Fruit fly (Drosophila melanogaster) whole organism, embryonic: ENCODE results near the gene CG13949.

Source experiments
- Antp ChIP-seq: fragments of 200-800 bp; sonication (Bioruptor generic); optimal IDR thresholded peaks from 3 replicates; lab custom pipeline; 2016; ENCODE audit warnings: missing biosample characterization, missing genetic modification characterization
- CG1024 ChIP-seq: fragments of 200-800 bp; sonication (Bioruptor generic); IDR thresholded peaks from 2 replicates; pipeline ENCODE4 v1.3.6; 2022; ENCODE audit warnings: missing biosample characterization, missing genetic modification characterization
- CG11085 ChIP-seq: fragments of 200-800 bp; sonication (Bioruptor generic); IDR thresholded peaks from 2 replicates; pipeline ENCODE4 v1.3.6; 2022; ENCODE audit warnings: missing biosample characterization, missing genetic modification characterization
- CG11093 ChIP-seq: fragments of 200-800 bp; sonication (Bioruptor generic); IDR thresholded peaks from 3 replicates; pipeline ENCODE4 v1.3.6; 2022; ENCODE audit warnings: missing biosample characterization, missing genetic modification characterization
- CG11504 ChIP-seq: fragments of 200-800 bp; sonication (Bioruptor generic); optimal IDR thresholded peaks from 3 replicates; lab custom pipeline; 2019; ENCODE audit warnings: missing biosample characterization, mild to moderate bottlenecking, missing genetic modification characterization, moderate library complexity
- CG13424 ChIP-seq: fragments of 200-800 bp; sonication (Bioruptor generic); optimal IDR thresholded peaks from 2 replicates; lab custom pipeline; 2019; ENCODE audit warnings: missing biosample characterization, mild to moderate bottlenecking, missing genetic modification characterization, moderate library complexity
- CG14014 ChIP-seq: fragments of 200-800 bp; sonication (Bioruptor generic); IDR thresholded peaks from 2 replicates; pipeline ENCODE4 v1.3.6; 2022; ENCODE audit warnings: missing biosample characterization, missing genetic modification characterization
- CG16779 ChIP-seq: fragments of 200-800 bp; sonication (Bioruptor generic); IDR thresholded peaks from 2 replicates; pipeline ENCODE4 v1.3.6; 2022; ENCODE audit warnings: missing biosample characterization, missing genetic modification characterization
- CG17328 ChIP-seq: fragments of 200-800 bp; sonication (Bioruptor generic); IDR thresholded peaks from 2 replicates; pipeline ENCODE4 v1.3.6; 2022; ENCODE audit warnings: missing biosample characterization, missing genetic modification characterization
- CG18262 ChIP-seq: fragments of 200-800 bp; optimal IDR thresholded peaks from 3 replicates; lab custom pipeline; 2019; ENCODE audit warnings: missing biosample characterization, mild to moderate bottlenecking, missing genetic modification characterization, moderate library complexity
- CG2889 ChIP-seq: fragments of 200-800 bp; sonication (Bioruptor generic); IDR thresholded peaks from 3 replicates; pipeline ENCODE4 v1.3.6; 2022; ENCODE audit warnings: missing biosample characterization, missing genetic modification characterization
- CG31388 ChIP-seq: fragments of 200-800 bp; sonication (Bioruptor generic); optimal IDR thresholded peaks from 2 replicates; lab custom pipeline; 2016; ENCODE audit warnings: missing biosample characterization, missing genetic modification characterization
- CG32767 ChIP-seq: fragments of 200-800 bp; sonication (Bioruptor generic); IDR thresholded peaks from 2 replicates; pipeline ENCODE4 v1.3.6; 2022; ENCODE audit warnings: missing biosample characterization, missing genetic modification characterization
- CG3281 ChIP-seq: fragments of 200-800 bp; sonication (Bioruptor generic); optimal IDR thresholded peaks from 3 replicates; lab custom pipeline; 2017; ENCODE audit warnings: missing biosample characterization, mild to moderate bottlenecking, missing genetic modification characterization
- CG4328 ChIP-seq: fragments of 200-800 bp; sonication (Bioruptor generic); optimal IDR thresholded peaks from 3 replicates; lab custom pipeline; 2017; ENCODE audit warnings: missing biosample characterization, missing genetic modification reagents, missing genetic modification characterization
- CG6175 ChIP-seq: fragments of 200-800 bp; sonication (Bioruptor generic); IDR thresholded peaks from 3 replicates; pipeline ENCODE4 v1.3.6; 2022; ENCODE audit warnings: missing biosample characterization, missing genetic modification characterization
- CG6813 ChIP-seq: fragments of 200-800 bp; sonication (Bioruptor generic); optimal IDR thresholded peaks from 2 replicates; lab custom pipeline; 2017; ENCODE audit warnings: missing biosample characterization, missing genetic modification characterization, mild to moderate bottlenecking, moderate library complexity, missing genetic modification reagents
- CG7786 ChIP-seq: fragments of 200-800 bp; sonication (Bioruptor generic); optimal IDR thresholded peaks from 2 replicates; lab custom pipeline; 2016; ENCODE audit warnings: missing biosample characterization, missing genetic modification characterization
- CG9932 ChIP-seq: fragments of 200-800 bp; sonication (Bioruptor generic); IDR thresholded peaks from 2 replicates; pipeline ENCODE4 v1.3.6; 2022; ENCODE audit warnings: missing biosample characterization, missing genetic modification characterization
- Dbx ChIP-seq: fragments of 200-800 bp; sonication (Bioruptor generic); IDR thresholded peaks from 3 replicates; pipeline ENCODE4 v1.3.6; 2022; ENCODE audit warnings: missing biosample characterization, missing genetic modification characterization
- Dip3 ChIP-seq: fragments of 200-800 bp; sonication (Bioruptor generic); optimal IDR thresholded peaks from 3 replicates; lab custom pipeline; 2016; ENCODE audit warnings: missing biosample characterization, missing genetic modification characterization
- Drgx ChIP-seq: fragments of 200-800 bp; sonication (Bioruptor generic); IDR thresholded peaks from 2 replicates; pipeline ENCODE4 v1.3.6; 2022; ENCODE audit warnings: missing biosample characterization, missing genetic modification characterization
- Elba2 ChIP-seq: fragments of 200-800 bp; sonication (Bioruptor generic); optimal IDR thresholded peaks from 3 replicates; lab custom pipeline; 2016; ENCODE audit warnings: missing biosample characterization, missing genetic modification characterization
- Fer2 ChIP-seq: fragments of 200-800 bp; sonication (Bioruptor generic); optimal IDR thresholded peaks from 2 replicates; lab custom pipeline; 2018; ENCODE audit warnings: missing biosample characterization, mild to moderate bottlenecking, missing genetic modification characterization, moderate library complexity
- Fer3 ChIP-seq: fragments of 200-800 bp; sonication (Bioruptor generic); optimal IDR thresholded peaks from 2 replicates; lab custom pipeline; 2018; ENCODE audit warnings: missing biosample characterization, mild to moderate bottlenecking, missing genetic modification characterization, moderate library complexity
- HLHmδ ChIP-seq: fragments of 200-800 bp; sonication (Bioruptor generic); optimal IDR thresholded peaks from 2 replicates; lab custom pipeline; 2018; ENCODE audit warnings: missing biosample characterization, mild to moderate bottlenecking, missing genetic modification characterization, moderate library complexity
- HmgZ ChIP-seq: fragments of 200-800 bp; sonication (Bioruptor generic); optimal IDR thresholded peaks from 2 replicates; lab custom pipeline; 2018; ENCODE audit warnings: missing biosample characterization, mild to moderate bottlenecking, missing genetic modification characterization
- Optix ChIP-seq: fragments of 200-800 bp; sonication (Bioruptor generic); IDR thresholded peaks from 3 replicates; pipeline ENCODE4 v1.3.6; 2022; ENCODE audit warnings: missing biosample characterization, missing genetic modification characterization
- Rx ChIP-seq: fragments of 200-800 bp; sonication (Bioruptor generic); IDR thresholded peaks from 2 replicates; pipeline ENCODE4 v1.3.6; 2022; ENCODE audit warnings: missing biosample characterization, missing genetic modification characterization
- Sin3A ChIP-seq: fragments of >200 bp; optimal IDR thresholded peaks from 2 replicates; lab custom pipeline; 2018
- Trl ChIP-seq, 3 experiments: fragments of >200 bp in 2 of 3; fragments of 200-800 bp in 1 of 3; sonication (Bioruptor generic) in 1 of 3; optimal IDR thresholded peaks; 2 replicates in 1 of 3; 3 replicates in 2 of 3; lab custom pipeline; 2016 to 2017; ENCODE audit warnings: missing biosample characterization in 1 of 3, missing genetic modification characterization in 1 of 3
- ac ChIP-seq: fragments of 200-800 bp; sonication (Bioruptor generic); optimal IDR thresholded peaks from 3 replicates; lab custom pipeline; 2017; ENCODE audit warnings: missing biosample characterization, mild to moderate bottlenecking, missing genetic modification characterization
- al ChIP-seq: fragments of 200-800 bp; sonication (Bioruptor generic); IDR thresholded peaks from 2 replicates; pipeline ENCODE4 v1.3.6; 2022; ENCODE audit warnings: missing biosample characterization, missing genetic modification characterization
- chn ChIP-seq: fragments of 200-800 bp; sonication (Bioruptor generic); optimal IDR thresholded peaks from 2 replicates; lab custom pipeline; 2016; ENCODE audit warnings: missing biosample characterization, missing genetic modification characterization
- crc ChIP-seq: fragments of 200-800 bp; sonication (Bioruptor generic); optimal IDR thresholded peaks from 2 replicates; lab custom pipeline; 2016; ENCODE audit warnings: missing biosample characterization, missing genetic modification characterization
- crol ChIP-seq: fragments of 200-800 bp; sonication (Bioruptor generic); IDR thresholded peaks from 2 replicates; pipeline ENCODE4 v1.3.6; 2022; ENCODE audit warnings: missing biosample characterization, missing genetic modification characterization
- eve ChIP-seq, 2 experiments: fragments of >200 bp; optimal IDR thresholded peaks; 2 replicates each; lab custom pipeline; 2017; ENCODE audit warnings: missing biosample characterization in 2 of 2, missing genetic modification characterization in 2 of 2
- gcm2 ChIP-seq: fragments of 200-800 bp; sonication (Bioruptor generic); optimal IDR thresholded peaks from 2 replicates; lab custom pipeline; 2016; ENCODE audit warnings: missing biosample characterization, missing genetic modification characterization
- gem ChIP-seq: fragments of 200-800 bp; sonication (Bioruptor generic); optimal IDR thresholded peaks from 2 replicates; lab custom pipeline; 2019; ENCODE audit warnings: missing biosample characterization, mild to moderate bottlenecking, missing genetic modification characterization, moderate library complexity
- grau ChIP-seq: fragments of 200-800 bp; optimal IDR thresholded peaks from 3 replicates; lab custom pipeline; 2019; ENCODE audit warnings: missing biosample characterization, mild to moderate bottlenecking, missing genetic modification characterization, moderate library complexity
- gsb ChIP-seq: fragments of 200-800 bp; sonication (Bioruptor generic); IDR thresholded peaks from 2 replicates; pipeline ENCODE4 v1.3.6; 2022; ENCODE audit warnings: missing biosample characterization, missing genetic modification characterization
- kah ChIP-seq: fragments of 200-800 bp; sonication (Bioruptor generic); optimal IDR thresholded peaks from 2 replicates; lab custom pipeline; 2018; ENCODE audit warnings: missing biosample characterization, mild to moderate bottlenecking, missing genetic modification characterization
- knrl ChIP-seq: fragments of 200-800 bp; sonication (Bioruptor generic); IDR thresholded peaks from 3 replicates; pipeline ENCODE4 v1.3.6; 2022; ENCODE audit warnings: missing biosample characterization, missing genetic modification characterization; ENCODE audit not compliant: partially characterized antibody
- mld ChIP-seq: fragments of 200-800 bp; sonication (Bioruptor generic); IDR thresholded peaks from 3 replicates; pipeline ENCODE4 v1.3.6; 2022; ENCODE audit warnings: missing biosample characterization, missing genetic modification characterization; ENCODE audit not compliant: partially characterized antibody
- nom ChIP-seq: fragments of 200-800 bp; sonication (Bioruptor generic); optimal IDR thresholded peaks from 2 replicates; lab custom pipeline; 2017; ENCODE audit warnings: missing biosample characterization, missing genetic modification characterization, mild to moderate bottlenecking, moderate library complexity, missing genetic modification reagents
- p53 ChIP-seq: fragments of 200-800 bp; sonication (Bioruptor generic); optimal IDR thresholded peaks from 2 replicates; lab custom pipeline; 2016; ENCODE audit warnings: missing biosample characterization, missing genetic modification characterization
- pros ChIP-seq: fragments of 200-800 bp; sonication (Bioruptor generic); optimal IDR thresholded peaks from 3 replicates; lab custom pipeline; 2019; ENCODE audit warnings: missing biosample characterization, mild to moderate bottlenecking, missing genetic modification characterization, moderate library complexity
- psq ChIP-seq: fragments of 200-800 bp; sonication (Bioruptor generic); optimal IDR thresholded peaks from 2 replicates; lab custom pipeline; 2017; ENCODE audit warnings: missing biosample characterization, missing genetic modification characterization
- slou ChIP-seq: fragments of 200-800 bp; sonication (Bioruptor generic); optimal IDR thresholded peaks from 3 replicates; lab custom pipeline; 2016; ENCODE audit warnings: missing biosample characterization, missing genetic modification characterization
- slp2 ChIP-seq: fragments of 200-800 bp; sonication (Bioruptor generic); optimal IDR thresholded peaks from 2 replicates; lab custom pipeline; 2016; ENCODE audit warnings: missing biosample characterization, missing genetic modification characterization
- sna ChIP-seq: fragments of 200-800 bp; sonication (Bioruptor generic); IDR thresholded peaks from 2 replicates; pipeline ENCODE4 v1.3.6; 2022; ENCODE audit warnings: missing biosample characterization, missing genetic modification characterization; ENCODE audit not compliant: partially characterized antibody
- ssp ChIP-seq: fragments of 200-800 bp; sonication (Bioruptor generic); IDR thresholded peaks from 2 replicates; pipeline ENCODE4 v1.3.6; 2022; ENCODE audit warnings: missing biosample characterization, missing genetic modification characterization
- tin ChIP-seq: fragments of 200-800 bp; sonication (Bioruptor generic); optimal IDR thresholded peaks from 3 replicates; lab custom pipeline; 2016; ENCODE audit warnings: missing biosample characterization, missing genetic modification characterization
- unc-4 ChIP-seq: fragments of 200-800 bp; sonication (Bioruptor generic); IDR thresholded peaks from 2 replicates; pipeline ENCODE4 v1.3.6; 2022; ENCODE audit warnings: missing biosample characterization, missing genetic modification characterization; ENCODE audit not compliant: partially characterized antibody

Gene CG13949

dm6 chr2L:889799-890198, 34.7 kb downstream of the CG13949 start (continued):
- TF ChIP-seq Trl (optimal IDR thresholded peaks at IDR 0.05; lab: Kevin White, UChicago) (no peak), Trl (GFP tag; optimal IDR thresholded peaks at IDR 0.05; lab: Kevin White, UChicago) (peak; percentile 17), psq (GFP tag; lab: Kevin White, UChicago) (no peak), tin (GFP tag; lab: Kevin White, UChicago) (no peak), Rx (GFP tag; lab: Robert Waterston, UW) (0 out of 2 replicates have a peak, but pooled peaks have one; percentile 30), gcm2 (GFP tag; lab: Kevin White, UChicago) (no peak), eve (GFP tag; optimal IDR thresholded peaks at IDR 0.05; lab: Kevin White, UChicago) (no peak), unc-4 (no peak), HLHmδ (GFP tag; lab: Kevin White, UChicago) (no peak), Optix (GFP tag; lab: Robert Waterston, UW) (0 out of 3 replicates have a peak, but pooled peaks have one; percentile 53), CG17328 (GFP tag; lab: Robert Waterston, UW) (peak; percentile 63), CG3281 (GFP tag; lab: Kevin White, UChicago) (no peak), CG31388 (no peak), Dip3 (no peak), slp2 (GFP tag; lab: Kevin White, UChicago) (no peak), CG32767 (peak; percentile 31; the same call in 1 of the 2 replicates), gem (tag; lab: Kevin White, UChicago) (peak; percentile 56), CG2889 (GFP tag; lab: Robert Waterston, UW) (peak; percentile 40; the same call in 1 of the 3 replicates), ac (no peak), Elba2 (GFP tag; lab: Kevin White, UChicago) (no peak), Sin3A (lab: Kevin White, UChicago) (no peak), CG11504 (tag; lab: Kevin White, UChicago) (peak; percentile 3), mld (GFP tag; lab: Robert Waterston, UW) (no peak), Dbx (GFP tag; lab: Robert Waterston, UW) (0 out of 3 replicates have a peak, but pooled peaks have one; percentile 34), sna (GFP tag; lab: Robert Waterston, UW) (no peak), crol (0 out of 2 replicates have a peak, but pooled peaks have one; percentile 9), CG13424 (peak; percentile 9), kah (GFP tag; lab: Kevin White, UChicago) (no peak), CG9932 (GFP tag; lab: Robert Waterston, UW) (no peak), ssp (GFP tag; lab: Robert Waterston, UW) (0 out of 2 replicates have a peak, but pooled peaks have one; percentile 19), Fer2 (no peak), CG11085 (no peak), gsb (no peak), chn (GFP tag; lab: Kevin White, UChicago) (peak; percentile 19), grau (tag; lab: Kevin White, UChicago) (no peak), Fer3 (tag; lab: Kevin White, UChicago) (no peak), CG18262 (no peak)

- peak; percentile 29; the same call in 1 of the 3 replicates for TF ChIP-seq CG11093 (GFP tag; lab: Robert Waterston, UW)
- TF ChIP-seq CG16779 (GFP tag; lab: Robert Waterston, UW): no peak
- peak; percentile 6 for TF ChIP-seq CG7786 (GFP tag; lab: Kevin White, UChicago)
- TF ChIP-seq CG6813 (GFP tag; lab: Kevin White, UChicago): peak; percentile 46
- TF ChIP-seq CG6175 (GFP tag; lab: Robert Waterston, UW): no peak
- no peak for TF ChIP-seq crc
- no peak for TF ChIP-seq pros (GFP tag; lab: Kevin White, UChicago)
- TF ChIP-seq Drgx (GFP tag; lab: Robert Waterston, UW): no peak
- TF ChIP-seq p53 (GFP tag; lab: Kevin White, UChicago): no peak
- peak; percentile 26 for TF ChIP-seq Antp (GFP tag; lab: Kevin White, UChicago)
- TF ChIP-seq CG4328: no peak
- no peak for TF ChIP-seq knrl (GFP tag; lab: Robert Waterston, UW)
- no peak for TF ChIP-seq nom (GFP tag; lab: Kevin White, UChicago)
- TF ChIP-seq al (GFP tag; lab: Robert Waterston, UW): no peak
- TF ChIP-seq CG14014 (GFP tag; lab: Robert Waterston, UW): peak; percentile 36; the same call in 1 of the 2 replicates
- TF ChIP-seq slou: no peak
- TF ChIP-seq CG1024 (GFP tag; lab: Robert Waterston, UW): no peak
- no peak for TF ChIP-seq HmgZ (tag; lab: Kevin White, UChicago)
Measured at dm6 chr2L:892461-892860, 37.3 kb downstream of the CG13949 start.
